Worm (Caenorhabditis elegans) whole organism, young adult: Measurements from ENCODE around the gene T20G5.8.

Experiments
- C06A6.2 ChIP-seq: fragments of 200-800 bp; sonication (Bioruptor generic); conservative IDR thresholded peaks from 2 replicates; pipeline ENCODE4 v1.3.6; 2022; ENCODE audit warnings: missing genetic modification characterization, missing compliant biosample characterization
- C17E4.6 ChIP-seq: fragments of 200-800 bp; sonication (Bioruptor generic); IDR thresholded peaks from 2 replicates; pipeline ENCODE4 v1.3.6; 2022; ENCODE audit warnings: missing genetic modification reagents, missing genetic modification characterization, missing compliant biosample characterization
- F10E7.11 ChIP-seq: sonication (generic microtip); optimal IDR thresholded peaks from 2 replicates; lab custom pipeline; 2017; ENCODE audit warnings: mild to moderate bottlenecking, missing genetic modification characterization, moderate library complexity, missing compliant biosample characterization
- akir-1 ChIP-seq: fragments of 200-800 bp; sonication (Bioruptor generic); optimal IDR thresholded peaks from 2 replicates; lab custom pipeline; 2018; ENCODE audit warnings: mild to moderate bottlenecking, missing genetic modification characterization, moderate library complexity, missing compliant biosample characterization
- ama-1 ChIP-seq, 3 experiments: fragments of 150-350 bp in 1 of 3; sonication (generic microtip) in 2 of 3; optimal IDR thresholded peaks; 2 replicates each; lab custom pipeline; 2014 to 2018; ENCODE audit warnings: missing biosample characterization in 2 of 3, missing genetic modification characterization in 2 of 3, missing genetic modification reagents in 2 of 3
- dpff-1 ChIP-seq: sonication (generic microtip); optimal IDR thresholded peaks from 2 replicates; lab custom pipeline; 2017; ENCODE audit warnings: mild to moderate bottlenecking, missing genetic modification characterization, missing compliant biosample characterization
- him-1 ChIP-seq: sonication (generic microtip); optimal IDR thresholded peaks from 2 replicates; lab custom pipeline; 2016; ENCODE audit warnings: missing genotype, missing genetic modification reagents, missing genetic modification characterization, missing compliant biosample characterization
- nfya-1 ChIP-seq: sonication (generic microtip); optimal IDR thresholded peaks from 2 replicates; lab custom pipeline; 2017; ENCODE audit warnings: antibody characterized with exemption, missing compliant biosample characterization, missing genetic modification characterization, borderline replicate concordance; ENCODE audit not compliant: insufficient read depth
- rpc-1 ChIP-seq, 2 experiments: fragments of 150-350 bp in 1 of 2; sonication (generic microtip) in 1 of 2; optimal IDR thresholded peaks; 2 replicates each; lab custom pipeline; 2014 to 2018; ENCODE audit warnings: missing biosample characterization in 1 of 2, missing genetic modification characterization in 1 of 2, missing genetic modification reagents in 1 of 2, missing genotype in 1 of 2
- tlf-1 ChIP-seq: fragments of 200-800 bp; sonication (Bioruptor generic); optimal IDR thresholded peaks from 2 replicates; lab custom pipeline; 2018; ENCODE audit warnings: mild to moderate bottlenecking, missing genetic modification characterization, missing compliant biosample characterization
- ztf-22 ChIP-seq: fragments of 200-800 bp; sonication (Bioruptor generic); optimal IDR thresholded peaks from 2 replicates; lab custom pipeline; 2018; ENCODE audit warnings: mild to moderate bottlenecking, missing genetic modification characterization, moderate library complexity, missing compliant biosample characterization
- ztf-3 ChIP-seq: fragments of 200-800 bp; sonication (Bioruptor generic); optimal IDR thresholded peaks from 2 replicates; lab custom pipeline; 2018; ENCODE audit warnings: mild to moderate bottlenecking, missing genetic modification characterization, missing compliant biosample characterization

DNA sequence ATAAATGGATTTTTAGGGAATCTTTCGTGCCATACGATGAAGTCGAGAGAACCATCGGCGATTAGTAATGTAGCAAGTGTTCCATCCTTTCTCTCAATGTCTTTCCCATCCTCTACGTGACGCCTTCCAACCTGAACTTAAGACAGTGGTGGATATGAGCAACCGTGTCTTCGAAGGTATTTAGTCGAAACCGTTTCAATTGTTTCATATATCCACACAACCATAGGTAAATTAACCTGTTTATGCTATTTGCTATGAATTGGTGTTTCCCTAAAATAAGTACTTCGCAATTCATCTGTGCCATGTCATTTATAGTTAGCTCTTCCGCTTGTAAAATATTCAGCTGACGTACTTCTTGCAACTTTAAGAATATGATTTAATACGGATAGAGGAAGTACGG lies 3.2 kb upstream of the T20G5.8 start:
- no peak for TF ChIP-seq akir-1 (GFP tag; lab: Kevin White, UChicago)
- no peak for TF ChIP-seq nfya-1 (tag; lab: Kevin White, UChicago)
- TF ChIP-seq C06A6.2: no peak
- no peak for TF ChIP-seq rpc-1 (optimal IDR thresholded peaks at IDR 0.05; lab: Kevin White, UChicago)
- TF ChIP-seq rpc-1 (tag; optimal IDR thresholded peaks at IDR 0.05; lab: Kevin White, UChicago): no peak
- TF ChIP-seq C17E4.6 (GFP tag; lab: Robert Waterston, UW): no peak
- no peak for TF ChIP-seq ama-1 (optimal IDR thresholded peaks at IDR 0.05; lab: Kevin White, UChicago)
- no peak for TF ChIP-seq ama-1 (GFP tag; optimal IDR thresholded peaks at IDR 0.05; lab: Kevin White, UChicago)
- no peak for TF ChIP-seq F10E7.11 (tag; lab: Kevin White, UChicago)
- TF ChIP-seq ztf-22 (GFP tag; lab: Kevin White, UChicago): no peak
- TF ChIP-seq tlf-1 (GFP tag; lab: Kevin White, UChicago): no peak
- TF ChIP-seq ztf-3 (GFP tag; lab: Kevin White, UChicago): no peak
- no peak for TF ChIP-seq dpff-1
- no peak for TF ChIP-seq him-1
